Worm (Caenorhabditis elegans): Measurements from ENCODE around the gene F42G2.2.

ce11 chrII:2440312-2440711 lies 18.3 kb downstream of the F42G2.2 start:
- TF ChIP-seq unc-130 (GFP tag; optimal IDR thresholded peaks at IDR 0.05): no peak
- no peak for TF ChIP-seq sea-2 (GFP tag; IDR thresholded peaks at IDR 0.05)
- no peak for TF ChIP-seq snpc-1.3 (tag; optimal IDR thresholded peaks at IDR 0.05; ENCODE audit: insufficient read depth)
- TF ChIP-seq nfyb-1 (GFP tag; IDR thresholded peaks at IDR 0.05): no peak
- no peak for TF ChIP-seq D2030.7 (GFP tag; IDR thresholded peaks at IDR 0.05)
